Worm (Caenorhabditis elegans) whole organism, L4 larva: ENCODE measurements around the gene col-135.

Source experiments
- ceh-82 ChIP-seq: sonication (generic microtip); optimal IDR thresholded peaks from 2 replicates; lab custom pipeline; 2017; ENCODE audit warnings: missing biosample characterization, missing genetic modification characterization
- egl-27 ChIP-seq: sonication (generic microtip); optimal IDR thresholded peaks from 3 replicates; lab custom pipeline; 2017; ENCODE audit warnings: missing biosample characterization, missing genetic modification reagents, missing genetic modification characterization
- lsy-2 ChIP-seq, 2 experiments: fragments of 150-350 bp in 1 of 2; sonication (generic microtip) in 1 of 2; optimal IDR thresholded peaks; 2 replicates each; lab custom pipeline; 2014 to 2017; ENCODE audit warnings: missing biosample characterization in 2 of 2, missing genetic modification characterization in 2 of 2
- madf-5 ChIP-seq, 2 experiments: fragments of 200-800 bp; sonication (Bioruptor generic); IDR thresholded peaks; 2 replicates each; pipeline ENCODE4 v1.3.6; 2022; ENCODE audit warnings: missing compliant biosample characterization in 2 of 2, missing genetic modification characterization in 2 of 2
- mdl-1 ChIP-seq, 2 experiments: fragments of 150-350 bp in 1 of 2; sonication (generic microtip) in 1 of 2; optimal IDR thresholded peaks; 2 replicates each; lab custom pipeline; 2014 to 2017; ENCODE audit warnings: missing biosample characterization in 2 of 2, missing genetic modification characterization in 2 of 2
- mxl-2 ChIP-seq: fragments of 200-800 bp; sonication (Bioruptor generic); conservative IDR thresholded peaks from 2 replicates; pipeline ENCODE4 v1.3.6; 2022; ENCODE audit warnings: missing genetic modification reagents, missing genetic modification characterization, missing compliant biosample characterization
- nhr-76 ChIP-seq: fragments of 150-350 bp; optimal IDR thresholded peaks from 2 replicates; lab custom pipeline; 2014; ENCODE audit warnings: missing biosample characterization, missing genetic modification characterization
- sdz-12 ChIP-seq: fragments of 200-800 bp; sonication (Bioruptor generic); optimal IDR thresholded peaks from 2 replicates; lab custom pipeline; 2018; ENCODE audit warnings: mild to moderate bottlenecking, missing genetic modification characterization, missing compliant biosample characterization
- snpc-4 ChIP-seq: fragments of 150-350 bp; optimal IDR thresholded peaks from 2 replicates; lab custom pipeline; 2014; ENCODE audit warnings: missing biosample characterization, missing genetic modification characterization
- zag-1 ChIP-seq: fragments of 150-350 bp; optimal IDR thresholded peaks from 2 replicates; lab custom pipeline; 2014; ENCODE audit warnings: missing biosample characterization, missing genetic modification characterization

DNA sequence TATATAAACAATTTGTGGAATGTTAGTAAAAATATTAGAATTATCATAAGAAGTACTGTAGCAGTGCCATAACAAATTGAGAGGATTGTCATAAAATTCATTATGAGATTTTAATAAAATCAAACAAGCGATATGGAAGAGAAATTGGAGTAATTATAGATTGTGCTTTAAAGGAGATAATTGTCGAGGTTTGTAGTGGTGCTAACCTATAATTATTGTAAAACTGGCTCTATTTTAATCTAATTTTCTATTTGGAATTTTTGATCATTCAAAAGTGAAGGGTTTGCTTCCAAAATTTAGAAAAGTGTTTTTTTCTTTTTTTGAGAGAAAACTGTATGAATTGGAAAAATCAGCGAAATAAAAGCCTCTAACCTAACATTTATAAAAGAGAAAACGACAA lies 9.2 kb upstream of the col-135 start, which contains the start of gene srg-51:
- no peak for TF ChIP-seq nhr-76 (tag; lab: Kevin White, UChicago)
- TF ChIP-seq ceh-82 (tag; lab: Kevin White, UChicago) = no peak
- TF ChIP-seq zag-1 = no peak
- TF ChIP-seq egl-27 = no peak
- no peak for TF ChIP-seq mxl-2 (GFP tag; lab: Robert Waterston, UW)
- no peak for TF ChIP-seq sdz-12 (GFP tag; lab: Kevin White, UChicago)
- TF ChIP-seq lsy-2 (tag; optimal IDR thresholded peaks at IDR 0.05; lab: Kevin White, UChicago) = no peak
- TF ChIP-seq madf-5 (GFP tag; IDR thresholded peaks at IDR 0.05; lab: Robert Waterston, UW) = no peak
- no peak for TF ChIP-seq mdl-1 (tag; optimal IDR thresholded peaks at IDR 0.05; lab: Kevin White, UChicago)
- TF ChIP-seq snpc-4 (tag; lab: Kevin White, UChicago) = no peak
